Fruit fly (Drosophila melanogaster): ENCODE measurements around the gene pcx.

DNA sequence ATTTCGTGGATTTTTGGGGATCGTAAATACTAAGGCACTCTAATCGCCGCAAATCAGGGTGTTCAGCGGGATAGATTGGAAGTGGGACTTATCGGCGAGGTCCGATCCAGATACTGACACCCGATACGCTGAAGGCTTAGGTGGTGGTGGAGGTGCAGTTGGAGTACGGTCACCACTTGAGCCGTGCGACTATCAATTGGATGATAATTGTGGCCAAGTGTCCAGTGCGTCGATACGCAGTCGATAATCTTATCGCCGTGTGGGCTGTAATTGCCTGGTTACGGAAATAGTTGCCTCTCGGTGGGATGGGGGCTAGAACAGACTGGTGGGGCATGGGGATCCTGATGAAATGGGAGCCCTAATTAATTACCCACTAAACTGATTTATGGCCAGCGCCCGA is 25.8 kb upstream of the pcx start:
- TF ChIP-seq usp (GFP tag; optimal IDR thresholded peaks at IDR 0.05) (no peak), Myc (optimal IDR thresholded peaks at IDR 0.05) (no peak), pan (optimal IDR thresholded peaks at IDR 0.05) (no peak)

Measured in whole organism, wandering third instar larva.